Worm (Caenorhabditis elegans): ENCODE data around the gene pigk-1.
A peak's percentile ranks its signal among the peaks of the same experiment; 100 is the strongest.

pigk-1 gene

ce11 chrIV:11063962-11064361, 45.9 kb downstream of the pigk-1 start, which contains the start of gene ttr-16 (continued):
- TF ChIP-seq skn-1 (tag; optimal IDR thresholded peaks at IDR 0.05), result no peak
- TF ChIP-seq sptf-1 (tag; optimal IDR thresholded peaks at IDR 0.05), result no peak
- TF ChIP-seq nhr-28 (tag; optimal IDR thresholded peaks at IDR 0.05), result no peak
- TF ChIP-seq sox-4 (tag; optimal IDR thresholded peaks at IDR 0.05), result no peak
- no peak for TF ChIP-seq blmp-1 (tag; optimal IDR thresholded peaks at IDR 0.05)
- TF ChIP-seq unc-130 (tag; optimal IDR thresholded peaks at IDR 0.05), result peak; percentile 42
- no peak for TF ChIP-seq nhr-11 (tag; optimal IDR thresholded peaks at IDR 0.05)
- TF ChIP-seq egl-13 (tag; optimal IDR thresholded peaks at IDR 0.05), result no peak
- no peak for TF ChIP-seq pqm-1 (tag; optimal IDR thresholded peaks at IDR 0.05)
- TF ChIP-seq nhr-12 (tag; optimal IDR thresholded peaks at IDR 0.05), result no peak
- no peak for TF ChIP-seq hpl-2 (GFP tag; optimal IDR thresholded peaks at IDR 0.05)
- no peak for TF ChIP-seq efl-3 (GFP tag; optimal IDR thresholded peaks at IDR 0.05)
- peak; percentile 23 for TF ChIP-seq xbp-1 (tag; optimal IDR thresholded peaks at IDR 0.05)
- no peak for TF ChIP-seq aha-1 (tag; optimal IDR thresholded peaks at IDR 0.05)
- TF ChIP-seq lir-3 (tag; optimal IDR thresholded peaks at IDR 0.05; ENCODE audit: poor library complexity), result no peak
- TF ChIP-seq grh-1 (GFP tag; IDR thresholded peaks at IDR 0.05), result no peak
- no peak for TF ChIP-seq ztf-11 (tag; optimal IDR thresholded peaks at IDR 0.05)
- peak; percentile 11 for TF ChIP-seq nhr-20 (tag; optimal IDR thresholded peaks at IDR 0.05)
- TF ChIP-seq snu-23 (GFP tag; optimal IDR thresholded peaks at IDR 0.05), result peak; percentile 50
- no peak for TF ChIP-seq nhr-84 (tag; optimal IDR thresholded peaks at IDR 0.05)
- TF ChIP-seq ztf-4 (tag; optimal IDR thresholded peaks at IDR 0.05), result peak; percentile 21
- TF ChIP-seq mdl-1 (tag; optimal IDR thresholded peaks at IDR 0.05), result peak in 1 of 2 experiments; percentile 0
- no peak for TF ChIP-seq F16B12.6 (tag; optimal IDR thresholded peaks at IDR 0.05)
- TF ChIP-seq snpc-4 (tag; optimal IDR thresholded peaks at IDR 0.05), result no peak
- TF ChIP-seq ceh-88 (GFP tag; IDR thresholded peaks at IDR 0.05), result no peak
- no peak for TF ChIP-seq hlh-4 (tag; optimal IDR thresholded peaks at IDR 0.05)
- peak; percentile 51 for TF ChIP-seq nhr-19 (GFP tag; conservative IDR thresholded peaks at IDR 0.05)
- no peak for TF ChIP-seq elt-2 (tag; optimal IDR thresholded peaks at IDR 0.05)
- TF ChIP-seq swsn-7 (tag; optimal IDR thresholded peaks at IDR 0.05), result peak; percentile 43
- no peak for TF ChIP-seq nhr-85 (tag)
- peak; percentile 63 for TF ChIP-seq lin-14 (GFP tag; optimal IDR thresholded peaks at IDR 0.05)

- TF ChIP-seq lsy-2 (tag; optimal IDR thresholded peaks at IDR 0.05) (peak; percentile 43 to 47), ceh-82 (tag; optimal IDR thresholded peaks at IDR 0.05) (no peak), snu-23 (GFP tag; optimal IDR thresholded peaks at IDR 0.05) (peak; percentile 18), nhr-71 (tag; optimal IDR thresholded peaks at IDR 0.05) (peak; percentile 70), lir-3 (tag; optimal IDR thresholded peaks at IDR 0.05; ENCODE audit: poor library complexity) (no peak), ztf-4 (tag; optimal IDR thresholded peaks at IDR 0.05) (peak; percentile 35), nhr-20 (tag; optimal IDR thresholded peaks at IDR 0.05) (peak; percentile 7), swsn-7 (tag; optimal IDR thresholded peaks at IDR 0.05) (peak; percentile 17), nhr-19 (GFP tag; conservative IDR thresholded peaks at IDR 0.05) (peak; percentile 28; the same call in 1 of the 2 replicates), rnt-1 (tag; optimal IDR thresholded peaks at IDR 0.05) (peak; percentile 35), nhr-11 (tag; optimal IDR thresholded peaks at IDR 0.05) (peak; percentile 2), efl-1 (optimal IDR thresholded peaks at IDR 0.05) (no peak), efl-1 (GFP tag; optimal IDR thresholded peaks at IDR 0.05 in 1 of 2) (peak in 1 of 2 experiments; percentile 14), unc-98 (GFP tag; IDR thresholded peaks at IDR 0.05) (no peak)
Observed at ce11 chrIV:11062984-11063613, 46.7 kb downstream of the pigk-1 start.

Data from whole organism, L1 larva.